Worm (Caenorhabditis elegans) whole organism, early embryonic: ENCODE measurements around the gene R02F2.7.

Experiments
- ama-1 ChIP-seq: fragments of 150-350 bp; optimal IDR thresholded peaks from 2 replicates; lab custom pipeline; 2014
- ceh-13 ChIP-seq: fragments of 200-800 bp; sonication (Bioruptor generic); optimal IDR thresholded peaks from 2 replicates; lab custom pipeline; 2018; ENCODE audit warnings: mild to moderate bottlenecking, missing genetic modification characterization, missing compliant biosample characterization

- no peak for TF ChIP-seq ama-1 (lab: Kevin White, UChicago)
- TF ChIP-seq ceh-13 (GFP tag; lab: Kevin White, UChicago) = no peak
Measured at ce11 chrIII:5506023-5506597, 22.5 kb upstream of the R02F2.7 start.
